Fruit fly (Drosophila melanogaster) whole organism, pupa: Measurements from ENCODE around the gene CG7326.

ENCODE experiments used
- CG13204 ChIP-seq: fragments of 200-800 bp; sonication (Bioruptor generic); optimal IDR thresholded peaks from 2 replicates; lab custom pipeline; 2018; ENCODE audit warnings: missing biosample characterization, mild to moderate bottlenecking, missing genetic modification characterization, moderate library complexity
- CG14655 ChIP-seq: fragments of 200-800 bp; sonication (Bioruptor generic); optimal IDR thresholded peaks from 3 replicates; lab custom pipeline; 2017; ENCODE audit warnings: mild to moderate bottlenecking, missing biosample characterization, missing genetic modification reagents, missing genetic modification characterization
- CG4496 ChIP-seq: fragments of 200-800 bp; sonication (Bioruptor generic); IDR thresholded peaks from 3 replicates; pipeline ENCODE4 v1.3.6; 2022; ENCODE audit warnings: missing biosample characterization, missing genetic modification characterization
- CG8301 ChIP-seq: fragments of 200-800 bp; sonication (Bioruptor generic); optimal IDR thresholded peaks from 2 replicates; lab custom pipeline; 2018; ENCODE audit warnings: missing biosample characterization, mild to moderate bottlenecking, missing genetic modification characterization
- fd96Ca ChIP-seq: fragments of 200-800 bp; sonication (Bioruptor generic); IDR thresholded peaks from 3 replicates; pipeline ENCODE4 v1.3.6; 2022; ENCODE audit warnings: missing biosample characterization, missing genetic modification characterization

- TF ChIP-seq CG8301 (no peak), CG13204 (no peak), CG14655 (no peak), CG4496 (no peak), fd96Ca (GFP tag; lab: Robert Waterston, UW) (no peak)
Measured at dm6 chrX:18830396-18830795, 33.2 kb downstream of the CG7326 start, which contains the start of gene CG7101.
